Worm (Caenorhabditis elegans) whole organism, L3 larva: Measurements from ENCODE around the gene C02E7.6.

Experiments used
- R02D3.7 ChIP-seq: fragments of 150-350 bp; optimal IDR thresholded peaks from 2 replicates; lab custom pipeline; 2014; ENCODE audit warnings: missing biosample characterization, missing genetic modification characterization
- ZK546.5 ChIP-seq: sonication (generic microtip); optimal IDR thresholded peaks from 2 replicates; lab custom pipeline; 2017; ENCODE audit warnings: missing biosample characterization, missing genetic modification characterization
- ama-1 ChIP-seq: fragments of 150-350 bp; optimal IDR thresholded peaks from 2 replicates; lab custom pipeline; 2018
- ceh-82 ChIP-seq: fragments of 150-350 bp; optimal IDR thresholded peaks from 2 replicates; lab custom pipeline; 2014; ENCODE audit warnings: missing biosample characterization, missing genetic modification characterization
- daf-12 ChIP-seq: fragments of 150-350 bp; optimal IDR thresholded peaks from 2 replicates; lab custom pipeline; 2014; ENCODE audit warnings: missing biosample characterization, missing genetic modification reagents, missing genetic modification characterization
- fos-1 ChIP-seq: fragments of 150-350 bp; optimal IDR thresholded peaks from 2 replicates; lab custom pipeline; 2014; ENCODE audit warnings: missing biosample characterization, missing genetic modification characterization
- mdl-1 ChIP-seq: fragments of 150-350 bp; optimal IDR thresholded peaks from 2 replicates; lab custom pipeline; 2014; ENCODE audit warnings: missing biosample characterization, missing genetic modification characterization
- mml-1 ChIP-seq: fragments of 150-350 bp; sonication (generic microtip); optimal IDR thresholded peaks from 3 replicates; lab custom pipeline; 2014; ENCODE audit warnings: missing biosample characterization, missing genetic modification characterization
- nhr-23 ChIP-seq: fragments of 150-350 bp; optimal IDR thresholded peaks from 2 replicates; lab custom pipeline; 2014; ENCODE audit warnings: missing biosample characterization, missing genetic modification reagents, missing genetic modification characterization
- nhr-237 ChIP-seq: fragments of 150-350 bp; optimal IDR thresholded peaks from 2 replicates; lab custom pipeline; 2014; ENCODE audit warnings: missing biosample characterization, missing genetic modification characterization
- pha-4 ChIP-seq: fragments of 150-350 bp; optimal IDR thresholded peaks from 2 replicates; lab custom pipeline; 2014; ENCODE audit warnings: missing biosample characterization, missing genetic modification reagents, missing genetic modification characterization
- sea-2 ChIP-seq: fragments of 150-350 bp; sonication (generic microtip); optimal IDR thresholded peaks from 4 replicates; lab custom pipeline; 2014; ENCODE audit warnings: missing biosample characterization, missing genetic modification reagents, missing genetic modification characterization
- skn-1 ChIP-seq: fragments of 150-350 bp; optimal IDR thresholded peaks from 2 replicates; lab custom pipeline; 2014; ENCODE audit warnings: missing biosample characterization, missing genetic modification characterization
- unc-39 ChIP-seq: sonication (generic microtip); optimal IDR thresholded peaks from 4 replicates; lab custom pipeline; 2017; ENCODE audit warnings: missing biosample characterization, missing genetic modification characterization

DNA sequence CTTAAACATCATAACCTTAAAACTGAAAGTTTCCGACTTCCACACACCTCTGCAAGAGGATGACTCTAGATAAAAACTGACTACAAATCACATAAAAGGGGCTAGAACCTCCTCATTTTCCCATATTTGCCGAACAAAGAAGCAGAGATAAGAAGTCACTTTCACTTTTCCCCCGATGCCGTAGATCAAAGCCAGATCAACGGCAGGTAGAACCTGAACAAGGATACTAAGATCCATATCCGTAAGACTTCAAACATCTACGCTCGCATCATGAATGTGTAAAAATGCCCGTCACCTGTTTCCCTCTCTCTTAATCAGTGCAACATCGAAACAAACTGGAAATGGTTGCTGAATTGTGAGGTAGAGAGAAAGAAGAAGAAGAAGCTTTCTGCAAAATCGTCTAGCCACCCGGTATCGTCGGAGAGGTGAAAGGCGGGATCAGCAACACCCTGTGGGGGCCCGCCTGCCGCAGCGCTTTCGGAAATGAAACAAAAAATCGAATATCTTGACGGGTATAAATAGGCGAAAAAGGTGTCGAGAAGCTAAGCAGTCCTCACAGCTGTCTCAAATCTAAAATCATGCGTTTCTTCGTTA lies at the start of gene C02E7.6:
- no peak for TF ChIP-seq R02D3.7 (tag; lab: Kevin White, UChicago)
- TF ChIP-seq daf-12 (tag; lab: Kevin White, UChicago), result no peak
- no peak for TF ChIP-seq ama-1
- no peak for TF ChIP-seq mdl-1 (tag; lab: Kevin White, UChicago)
- no peak for TF ChIP-seq sea-2 (GFP tag; lab: Kevin White, UChicago)
- TF ChIP-seq fos-1 (tag; lab: Kevin White, UChicago), result no peak
- no peak for TF ChIP-seq pha-4 (tag; lab: Kevin White, UChicago)
- TF ChIP-seq nhr-237 (tag; lab: Kevin White, UChicago), result no peak
- no peak for TF ChIP-seq mml-1 (tag; lab: Kevin White, UChicago)
- TF ChIP-seq ZK546.5, result no peak
- TF ChIP-seq nhr-23 (tag; lab: Kevin White, UChicago), result peak; percentile 0
- TF ChIP-seq ceh-82 (tag; lab: Kevin White, UChicago), result no peak
- no peak for TF ChIP-seq unc-39
- TF ChIP-seq skn-1 (tag; lab: Kevin White, UChicago), result no peak
